Fruit fly (Drosophila melanogaster): ENCODE measurements around the gene CG17572.

The CG17572 gene

dm6 chr2L:19096361-19096760 lies 22.4 kb upstream of the CG17572 start:
- no peak for TF ChIP-seq achi (GFP tag; optimal IDR thresholded peaks at IDR 0.05)
- TF ChIP-seq Sox14 (GFP tag; optimal IDR thresholded peaks at IDR 0.05), result no peak
- no peak for TF ChIP-seq CG3032 (tag; optimal IDR thresholded peaks at IDR 0.05)
- peak; percentile 74 for TF ChIP-seq fkh (GFP tag; optimal IDR thresholded peaks at IDR 0.05)
- no peak for TF ChIP-seq topi (GFP tag; optimal IDR thresholded peaks at IDR 0.05)
- peak; percentile 33 for TF ChIP-seq Eip78C (GFP tag)
- peak; percentile 41; the same call in 1 of the 2 replicates for TF ChIP-seq Gug (GFP tag; IDR thresholded peaks at IDR 0.05)

dm6 chr2L:19093868-19094267 lies 19.9 kb upstream of the CG17572 start:
- TF ChIP-seq CG11762 (GFP tag; optimal IDR thresholded peaks at IDR 0.05; ENCODE audit: insufficient read depth) (no peak), Ets21C (GFP tag; optimal IDR thresholded peaks at IDR 0.05) (no peak), Sox102F (GFP tag; optimal IDR thresholded peaks at IDR 0.05) (no peak), Eip78C (GFP tag) (no peak), CG6854 (GFP tag; optimal IDR thresholded peaks at IDR 0.05) (no peak), CG16779 (tag; optimal IDR thresholded peaks at IDR 0.05) (no peak), Met (GFP tag; optimal IDR thresholded peaks at IDR 0.05) (no peak), Ets96B (tag; optimal IDR thresholded peaks at IDR 0.05) (no peak), Eip75B (GFP tag; optimal IDR thresholded peaks at IDR 0.05) (no peak), acj6 (GFP tag; optimal IDR thresholded peaks at IDR 0.05) (no peak), CG7368 (GFP tag; optimal IDR thresholded peaks at IDR 0.05) (no peak), CG6276 (GFP tag; optimal IDR thresholded peaks at IDR 0.05) (no peak), ss (GFP tag; optimal IDR thresholded peaks at IDR 0.05) (no peak), CG31627 (GFP tag; optimal IDR thresholded peaks at IDR 0.05) (no peak), lz (GFP tag; optimal IDR thresholded peaks at IDR 0.05) (no peak), achi (GFP tag; optimal IDR thresholded peaks at IDR 0.05) (no peak), CG6808 (GFP tag; optimal IDR thresholded peaks at IDR 0.05) (no peak), spab (GFP tag; optimal IDR thresholded peaks at IDR 0.05) (no peak)

DNA sequence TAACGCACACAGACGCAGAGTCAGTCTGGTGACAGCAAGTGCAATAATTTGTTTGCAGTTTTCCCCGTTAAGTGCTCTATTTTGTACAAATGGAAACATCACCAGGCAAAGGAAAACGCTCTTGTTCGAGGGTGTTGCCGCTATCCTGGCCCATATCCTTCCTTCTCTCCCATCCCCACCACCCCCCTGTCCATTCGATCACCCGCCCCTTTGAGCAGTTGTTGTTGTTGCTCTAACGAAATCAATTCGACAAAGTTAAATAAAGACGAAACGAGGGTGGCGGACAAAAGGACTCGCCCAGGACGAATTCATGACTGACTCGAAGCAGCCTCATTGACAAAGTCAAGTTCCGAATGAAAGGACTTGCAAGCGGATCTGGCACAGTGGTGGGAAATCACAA lies 15.4 kb upstream of the CG17572 start:
- TF ChIP-seq CG32006 (GFP tag; optimal IDR thresholded peaks at IDR 0.05) (no peak), esn (GFP tag; optimal IDR thresholded peaks at IDR 0.05) (no peak), Sox14 (GFP tag; optimal IDR thresholded peaks at IDR 0.05) (no peak), Sox102F (GFP tag; optimal IDR thresholded peaks at IDR 0.05) (no peak), svp (GFP tag) (no peak), Hr39 (GFP tag; optimal IDR thresholded peaks at IDR 0.05) (no peak), CG6276 (GFP tag; optimal IDR thresholded peaks at IDR 0.05) (no peak), topi (GFP tag; optimal IDR thresholded peaks at IDR 0.05) (no peak), pdm3 (GFP tag; optimal IDR thresholded peaks at IDR 0.05) (no peak), CG11762 (GFP tag; optimal IDR thresholded peaks at IDR 0.05; ENCODE audit: insufficient read depth) (no peak), CG3919 (GFP tag; optimal IDR thresholded peaks at IDR 0.05) (no peak), Sox15 (GFP tag; optimal IDR thresholded peaks at IDR 0.05) (no peak), CG6792 (GFP tag; optimal IDR thresholded peaks at IDR 0.05) (no peak), CG8319 (GFP tag; optimal IDR thresholded peaks at IDR 0.05) (no peak), Blimp-1 (GFP tag; optimal IDR thresholded peaks at IDR 0.05) (no peak), fd59A (GFP tag; optimal IDR thresholded peaks at IDR 0.05) (no peak), Lpt (GFP tag; optimal IDR thresholded peaks at IDR 0.05) (no peak)

DNA sequence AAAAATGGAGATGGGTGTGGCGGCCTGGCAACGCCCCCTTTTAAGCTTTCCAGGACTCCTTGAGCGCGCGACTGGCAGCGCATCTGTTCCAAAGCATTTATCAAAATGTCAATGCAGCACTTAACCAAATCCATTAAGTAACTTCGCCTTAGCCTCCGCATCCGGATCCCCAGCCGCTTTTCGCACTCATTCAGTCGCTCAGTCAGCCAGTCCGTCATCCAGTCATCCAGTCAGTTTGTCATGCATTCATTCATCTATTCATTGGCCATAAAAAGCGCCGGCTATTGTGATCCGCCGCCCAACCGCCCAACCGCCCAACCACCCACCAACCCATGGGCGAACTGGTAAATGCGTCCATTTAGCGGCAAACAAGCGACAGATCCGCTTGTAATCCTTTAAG lies 14.9 kb upstream of the CG17572 start:
- TF ChIP-seq CG11902 (GFP tag; optimal IDR thresholded peaks at IDR 0.05) (no peak), CG3032 (tag; optimal IDR thresholded peaks at IDR 0.05) (no peak), CG6792 (GFP tag; optimal IDR thresholded peaks at IDR 0.05) (no peak), achi (GFP tag; optimal IDR thresholded peaks at IDR 0.05) (no peak), CG8632 (GFP tag; optimal IDR thresholded peaks at IDR 0.05) (no peak), ss (GFP tag; optimal IDR thresholded peaks at IDR 0.05) (no peak), CG16779 (tag; optimal IDR thresholded peaks at IDR 0.05) (no peak), topi (GFP tag; optimal IDR thresholded peaks at IDR 0.05) (no peak), Eip78C (GFP tag) (no peak), fd85E (GFP tag; optimal IDR thresholded peaks at IDR 0.05) (no peak), Lpt (GFP tag; optimal IDR thresholded peaks at IDR 0.05) (no peak)

Data from whole organism, prepupa.